Fruit fly (Drosophila melanogaster) whole organism, embryonic: ENCODE measurements around the gene Mtch.
A peak's percentile ranks its signal among the peaks of the same experiment; 100 is the strongest.

Experiments
- Ada2b ChIP-seq: fragments of 200-800 bp; sonication (Bioruptor generic); IDR thresholded peaks from 2 replicates; pipeline ENCODE4 v1.3.6; 2022; ENCODE audit warnings: missing biosample characterization, missing genetic modification characterization
- Atf6 ChIP-seq: fragments of 200-800 bp; sonication (Bioruptor generic); IDR thresholded peaks from 2 replicates; pipeline ENCODE4 v1.3.6; 2022; ENCODE audit warnings: missing biosample characterization, missing genetic modification characterization
- C15 ChIP-seq: fragments of 200-800 bp; sonication (Bioruptor generic); IDR thresholded peaks from 3 replicates; pipeline ENCODE4 v1.3.6; 2022; ENCODE audit warnings: missing biosample characterization, missing genetic modification characterization
- CG10274 ChIP-seq: fragments of 200-800 bp; sonication (Bioruptor generic); optimal IDR thresholded peaks from 3 replicates; lab custom pipeline; 2017; ENCODE audit warnings: missing biosample characterization, mild to moderate bottlenecking, missing genetic modification characterization
- CG11456 ChIP-seq: fragments of 200-800 bp; sonication (Bioruptor generic); IDR thresholded peaks from 3 replicates; pipeline ENCODE4 v1.3.6; 2022; ENCODE audit warnings: missing biosample characterization, missing genetic modification characterization
- CG12071 ChIP-seq: fragments of 200-800 bp; sonication (Bioruptor generic); optimal IDR thresholded peaks from 3 replicates; lab custom pipeline; 2018; ENCODE audit warnings: missing biosample characterization, mild to moderate bottlenecking, missing genetic modification characterization
- CG12769 ChIP-seq: fragments of 200-800 bp; sonication (Bioruptor generic); optimal IDR thresholded peaks from 2 replicates; lab custom pipeline; 2019; ENCODE audit warnings: missing biosample characterization, mild to moderate bottlenecking, missing genetic modification characterization, moderate library complexity
- CG13424 ChIP-seq: fragments of 200-800 bp; sonication (Bioruptor generic); optimal IDR thresholded peaks from 2 replicates; lab custom pipeline; 2019; ENCODE audit warnings: missing biosample characterization, mild to moderate bottlenecking, missing genetic modification characterization, moderate library complexity
- CG14667 ChIP-seq: fragments of 200-800 bp; sonication (Bioruptor generic); IDR thresholded peaks from 2 replicates; pipeline ENCODE4 v1.3.6; 2022; ENCODE audit warnings: missing biosample characterization, missing genetic modification characterization
- CG1602 ChIP-seq: fragments of 200-800 bp; sonication (Bioruptor generic); optimal IDR thresholded peaks from 3 replicates; lab custom pipeline; 2016; ENCODE audit warnings: missing biosample characterization, missing genetic modification characterization
- CG16779 ChIP-seq: fragments of 200-800 bp; sonication (Bioruptor generic); IDR thresholded peaks from 2 replicates; pipeline ENCODE4 v1.3.6; 2022; ENCODE audit warnings: missing biosample characterization, missing genetic modification characterization
- CG18599 ChIP-seq: fragments of 200-800 bp; sonication (Bioruptor generic); optimal IDR thresholded peaks from 3 replicates; lab custom pipeline; 2017; ENCODE audit warnings: missing biosample characterization, missing genetic modification characterization, mild to moderate bottlenecking, moderate library complexity, missing genetic modification reagents
- CG2678 ChIP-seq: fragments of 200-800 bp; sonication (Bioruptor generic); optimal IDR thresholded peaks from 3 replicates; lab custom pipeline; 2019; ENCODE audit warnings: missing biosample characterization, mild to moderate bottlenecking, missing genetic modification characterization, moderate library complexity
- CG33213 ChIP-seq: fragments of 200-800 bp; sonication (Bioruptor generic); optimal IDR thresholded peaks from 3 replicates; lab custom pipeline; 2016; ENCODE audit warnings: missing biosample characterization, missing genetic modification characterization
- CG34422 ChIP-seq: fragments of 200-800 bp; sonication (Bioruptor generic); IDR thresholded peaks from 3 replicates; pipeline ENCODE4 v1.3.6; 2022; ENCODE audit warnings: missing biosample characterization, missing genetic modification characterization
- CG42726 ChIP-seq: fragments of 200-800 bp; sonication (Bioruptor generic); IDR thresholded peaks from 2 replicates; pipeline ENCODE4 v1.3.6; 2022; ENCODE audit warnings: missing biosample characterization, missing genetic modification characterization; ENCODE audit not compliant: partially characterized antibody
- CG4282 ChIP-seq: fragments of 200-800 bp; sonication (Bioruptor generic); optimal IDR thresholded peaks from 2 replicates; lab custom pipeline; 2016; ENCODE audit warnings: missing biosample characterization, missing genetic modification characterization
- CG4707 ChIP-seq: fragments of 200-800 bp; sonication (Bioruptor generic); optimal IDR thresholded peaks from 2 replicates; lab custom pipeline; 2018; ENCODE audit warnings: missing biosample characterization, mild to moderate bottlenecking, missing genetic modification characterization, moderate library complexity
- CG4854 ChIP-seq: fragments of 200-800 bp; sonication (Bioruptor generic); optimal IDR thresholded peaks from 2 replicates; lab custom pipeline; 2016; ENCODE audit warnings: missing biosample characterization, missing genetic modification characterization, inconsistent platforms
- CG6813 ChIP-seq: fragments of 200-800 bp; sonication (Bioruptor generic); optimal IDR thresholded peaks from 2 replicates; lab custom pipeline; 2017; ENCODE audit warnings: missing biosample characterization, missing genetic modification characterization, mild to moderate bottlenecking, moderate library complexity, missing genetic modification reagents
- CG6854 ChIP-seq: fragments of 200-800 bp; sonication (Bioruptor generic); optimal IDR thresholded peaks from 3 replicates; lab custom pipeline; 2017; ENCODE audit warnings: missing biosample characterization, mild to moderate bottlenecking, missing genetic modification characterization
- CG8359 ChIP-seq: fragments of 200-800 bp; sonication (Bioruptor generic); optimal IDR thresholded peaks from 2 replicates; lab custom pipeline; 2017; ENCODE audit warnings: missing biosample characterization, mild to moderate bottlenecking, missing genetic modification characterization, borderline replicate concordance
- CkIIα-i1 ChIP-seq: fragments of 200-800 bp; sonication (Bioruptor generic); IDR thresholded peaks from 2 replicates; pipeline ENCODE4 v1.3.6; 2022; ENCODE audit warnings: missing biosample characterization, missing genetic modification characterization
- Dbx ChIP-seq: fragments of 200-800 bp; sonication (Bioruptor generic); IDR thresholded peaks from 3 replicates; pipeline ENCODE4 v1.3.6; 2022; ENCODE audit warnings: missing biosample characterization, missing genetic modification characterization
- Deaf1 ChIP-seq: fragments of 200-800 bp; optimal IDR thresholded peaks from 3 replicates; lab custom pipeline; 2019; ENCODE audit warnings: missing biosample characterization, mild to moderate bottlenecking, missing genetic modification characterization, moderate library complexity
- Dfd ChIP-seq, 2 experiments: fragments of >200 bp; optimal IDR thresholded peaks; 2 replicates each; lab custom pipeline; 2017; ENCODE audit warnings: missing biosample characterization in 2 of 2, missing genetic modification characterization in 2 of 2
- Dip3 ChIP-seq: fragments of 200-800 bp; sonication (Bioruptor generic); optimal IDR thresholded peaks from 3 replicates; lab custom pipeline; 2016; ENCODE audit warnings: missing biosample characterization, missing genetic modification characterization
- Hmx ChIP-seq: fragments of 200-800 bp; sonication (Bioruptor generic); optimal IDR thresholded peaks from 2 replicates; lab custom pipeline; 2016; ENCODE audit warnings: missing biosample characterization, missing genetic modification characterization
- Pdp1 ChIP-seq, 2 experiments: fragments of 200-800 bp; sonication (Bioruptor generic); optimal IDR thresholded peaks; 3 replicates each; lab custom pipeline; 2016; ENCODE audit warnings: missing biosample characterization in 2 of 2, missing genetic modification characterization in 2 of 2, mild to moderate bottlenecking in 1 of 2, moderate library complexity in 1 of 2
- Poxn ChIP-seq: fragments of 200-800 bp; sonication (Bioruptor generic); IDR thresholded peaks from 2 replicates; pipeline ENCODE4 v1.3.6; 2022; ENCODE audit warnings: missing biosample characterization, missing genetic modification characterization
- Sox100B ChIP-seq: fragments of 200-800 bp; sonication (Bioruptor generic); optimal IDR thresholded peaks from 3 replicates; lab custom pipeline; 2018; ENCODE audit warnings: missing biosample characterization, mild to moderate bottlenecking, missing genetic modification characterization
- aop ChIP-seq: fragments of 200-800 bp; sonication (Bioruptor generic); IDR thresholded peaks from 2 replicates; pipeline ENCODE4 v1.3.6; 2022; ENCODE audit warnings: missing biosample characterization, missing genetic modification characterization
- bigmax ChIP-seq: fragments of 200-800 bp; sonication (Bioruptor generic); optimal IDR thresholded peaks from 2 replicates; lab custom pipeline; 2018; ENCODE audit warnings: missing biosample characterization, mild to moderate bottlenecking, missing genetic modification characterization
- cad ChIP-seq: fragments of >200 bp; optimal IDR thresholded peaks from 2 replicates; lab custom pipeline; 2017; ENCODE audit warnings: missing biosample characterization, missing genetic modification characterization
- cas ChIP-seq: fragments of 200-800 bp; sonication (Bioruptor generic); IDR thresholded peaks from 2 replicates; pipeline ENCODE4 v1.3.6; 2022; ENCODE audit warnings: missing biosample characterization, missing genetic modification characterization
- ewg ChIP-seq: fragments of 200-800 bp; sonication (Bioruptor generic); optimal IDR thresholded peaks from 3 replicates; lab custom pipeline; 2017; ENCODE audit warnings: mild to moderate bottlenecking, missing biosample characterization, missing genetic modification reagents, missing genetic modification characterization
- grn ChIP-seq: fragments of 200-800 bp; sonication (Bioruptor generic); optimal IDR thresholded peaks from 3 replicates; lab custom pipeline; 2017; ENCODE audit warnings: missing biosample characterization, missing genetic modification characterization
- hkb ChIP-seq, 2 experiments: fragments of 200-800 bp in 1 of 2; fragments of >200 bp in 1 of 2; sonication (Bioruptor generic) in 1 of 2; IDR thresholded peaks in 1 of 2; optimal IDR thresholded peaks in 1 of 2; 2 replicates each; pipeline versions ENCODE4 v1.3.6 to Lab custom; 2017 to 2022; ENCODE audit warnings: missing biosample characterization in 1 of 2, missing genetic modification characterization in 1 of 2
- ind ChIP-seq: fragments of 200-800 bp; sonication (Bioruptor generic); optimal IDR thresholded peaks from 3 replicates; lab custom pipeline; 2016; ENCODE audit warnings: missing biosample characterization, missing genetic modification characterization
- insv ChIP-seq, 2 experiments: fragments of 200-800 bp; sonication (Bioruptor generic); optimal IDR thresholded peaks; 3 replicates each; lab custom pipeline; 2016 to 2018; ENCODE audit warnings: missing biosample characterization in 2 of 2, missing genetic modification characterization in 2 of 2
- lilli ChIP-seq: fragments of 200-800 bp; sonication (Bioruptor generic); optimal IDR thresholded peaks from 3 replicates; lab custom pipeline; 2016; ENCODE audit warnings: missing biosample characterization, missing genetic modification characterization
- lmd ChIP-seq: fragments of 200-800 bp; sonication (Bioruptor generic); IDR thresholded peaks from 2 replicates; pipeline ENCODE4 v1.3.6; 2022; ENCODE audit warnings: missing biosample characterization, missing genetic modification characterization
- lov ChIP-seq, 2 experiments: fragments of 200-800 bp in 1 of 2; fragments of >200 bp in 1 of 2; sonication (Bioruptor generic) in 1 of 2; IDR thresholded peaks in 1 of 2; optimal IDR thresholded peaks in 1 of 2; 2 replicates in 1 of 2; 3 replicates in 1 of 2; pipeline versions ENCODE4 v1.3.6 to Lab custom; 2017 to 2022; ENCODE audit warnings: missing biosample characterization in 1 of 2, missing genetic modification characterization in 1 of 2
- org-1 ChIP-seq: fragments of 200-800 bp; sonication (Bioruptor generic); optimal IDR thresholded peaks from 2 replicates; lab custom pipeline; 2017; ENCODE audit warnings: missing biosample characterization, missing genetic modification characterization
- schlank ChIP-seq: fragments of 200-800 bp; sonication (Bioruptor generic); optimal IDR thresholded peaks from 2 replicates; lab custom pipeline; 2018; ENCODE audit warnings: missing biosample characterization, mild to moderate bottlenecking, missing genetic modification characterization
- sna ChIP-seq: fragments of 200-800 bp; sonication (Bioruptor generic); IDR thresholded peaks from 2 replicates; pipeline ENCODE4 v1.3.6; 2022; ENCODE audit warnings: missing biosample characterization, missing genetic modification characterization; ENCODE audit not compliant: partially characterized antibody
- z ChIP-seq: fragments of 200-800 bp; sonication (Bioruptor generic); IDR thresholded peaks from 3 replicates; pipeline ENCODE4 v1.3.6; 2022; ENCODE audit warnings: missing biosample characterization, missing genetic modification characterization

Mtch gene

DNA sequence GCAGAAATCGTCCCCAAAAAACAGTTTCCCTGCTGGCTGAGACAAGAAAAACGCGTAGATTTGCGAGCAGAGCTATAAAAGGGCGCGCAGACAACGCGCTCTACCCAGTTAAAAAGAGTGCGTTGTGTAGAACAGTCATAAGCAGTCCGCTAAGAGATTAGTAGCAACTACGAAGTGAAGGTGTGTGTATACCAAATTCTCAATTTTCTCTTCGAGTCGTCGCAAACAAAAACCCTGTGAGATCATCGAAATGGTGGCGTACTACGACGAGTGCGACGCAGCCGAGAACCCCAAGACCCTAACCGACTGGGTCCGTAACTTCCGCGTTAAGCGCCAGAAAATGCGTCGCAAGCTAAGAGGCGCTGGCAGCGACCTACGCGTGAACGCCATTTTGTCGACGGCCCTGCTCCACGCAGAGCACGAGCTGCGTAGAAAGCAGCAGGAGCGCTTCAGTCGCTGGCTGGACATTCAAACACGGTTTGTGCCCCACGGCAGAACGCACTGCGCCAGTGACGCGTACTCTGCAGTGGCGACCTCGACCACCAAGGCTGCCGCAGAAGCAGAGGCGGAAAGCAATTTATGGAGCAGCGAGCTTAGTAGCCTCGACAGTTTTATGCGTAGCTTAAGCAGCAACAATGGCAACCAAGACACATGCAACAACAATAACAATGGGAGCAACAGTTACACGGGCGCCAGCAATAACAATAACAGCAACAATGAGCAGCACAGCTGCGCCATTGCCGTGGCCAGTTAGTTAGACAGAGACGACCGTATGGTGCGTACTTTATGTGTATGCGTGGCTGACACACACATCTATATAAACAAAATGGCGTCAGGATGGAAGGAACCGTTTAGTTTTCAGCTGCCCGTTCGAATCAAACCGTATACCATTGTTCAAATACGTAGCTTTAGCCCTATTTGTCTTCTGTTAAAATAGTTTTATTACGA lies 39.9 kb downstream of the Mtch start (continued):
- TF ChIP-seq Dbx (GFP tag; lab: Robert Waterston, UW) (peak; percentile 25), cad (GFP tag; lab: Kevin White, UChicago) (no peak), CG4707 (GFP tag; lab: Kevin White, UChicago) (no peak), lov (optimal IDR thresholded peaks at IDR 0.05; lab: Kevin White, UChicago) (no peak), lov (GFP tag; IDR thresholded peaks at IDR 0.05; lab: Robert Waterston, UW) (peak; percentile 77; the same call in 1 of the 3 replicates), CG13424 (tag; lab: Kevin White, UChicago) (no peak), bigmax (peak; percentile 25), Poxn (GFP tag; lab: Robert Waterston, UW) (no peak), hkb (optimal IDR thresholded peaks at IDR 0.05; lab: Kevin White, UChicago) (no peak), hkb (GFP tag; IDR thresholded peaks at IDR 0.05; lab: Robert Waterston, UW) (no peak), CG16779 (peak; percentile 46; the same call in 1 of the 2 replicates), schlank (tag; lab: Kevin White, UChicago) (no peak), CG1602 (GFP tag; lab: Kevin White, UChicago) (no peak), CG42726 (GFP tag; lab: Robert Waterston, UW) (peak; percentile 70), CG18599 (peak; percentile 28), z (GFP tag; lab: Robert Waterston, UW) (peak; percentile 36; the same call in 1 of the 3 replicates), lilli (peak; percentile 78), grn (no peak), CG8359 (GFP tag; lab: Kevin White, UChicago) (no peak), Ada2b (GFP tag; lab: Robert Waterston, UW) (no peak), CG10274 (GFP tag; lab: Kevin White, UChicago) (no peak), CG6813 (GFP tag; lab: Kevin White, UChicago) (peak; percentile 40), CG6854 (GFP tag; lab: Kevin White, UChicago) (peak; percentile 38), insv (GFP tag; optimal IDR thresholded peaks at IDR 0.05; lab: Kevin White, UChicago) (peak in 1 of 2 experiments; percentile 11), aop (GFP tag; lab: Robert Waterston, UW) (no peak), Deaf1 (peak; percentile 40), CG33213 (GFP tag; lab: Kevin White, UChicago) (peak; percentile 2), ind (GFP tag; lab: Kevin White, UChicago) (no peak), cas (GFP tag; lab: Robert Waterston, UW) (peak; percentile 63; the same call in 1 of the 2 replicates), CG12071 (GFP tag; lab: Kevin White, UChicago) (peak; percentile 3), Atf6 (no peak), lmd (GFP tag; lab: Robert Waterston, UW) (no peak), Pdp1 (GFP tag; optimal IDR thresholded peaks at IDR 0.05; lab: Kevin White, UChicago) (peak in 1 of 2 experiments; percentile 18), CG4282 (GFP tag; lab: Kevin White, UChicago) (peak; percentile 42), CG12769 (tag; lab: Kevin White, UChicago) (peak; percentile 16), C15 (peak; percentile 9; the same call in 1 of the 3 replicates), sna (GFP tag; lab: Robert Waterston, UW) (no peak), org-1 (no peak), ewg (peak; percentile 76), CG14667 (GFP tag; lab: Robert Waterston, UW) (no peak), CkIIα-i1 (GFP tag; lab: Robert Waterston, UW) (no peak), CG4854 (GFP tag; lab: Kevin White, UChicago) (no peak), CG2678 (tag; lab: Kevin White, UChicago) (no peak), Dip3 (GFP tag; lab: Kevin White, UChicago) (no peak), Sox100B (peak; percentile 20), Hmx (GFP tag; lab: Kevin White, UChicago) (no peak), CG34422 (GFP tag; lab: Robert Waterston, UW) (peak; percentile 76), CG11456 (GFP tag; lab: Robert Waterston, UW) (peak; percentile 57; the same call in 2 of the 3 replicates), Dfd (GFP tag; optimal IDR thresholded peaks at IDR 0.05; lab: Kevin White, UChicago) (no peak)
